Fruit fly (Drosophila melanogaster) whole organism, embryonic: ENCODE results near the gene CG14721.

Experiments used
- CG30431 ChIP-seq: fragments of 200-800 bp; sonication (Bioruptor generic); optimal IDR thresholded peaks from 2 replicates; lab custom pipeline; 2017; ENCODE audit warnings: missing biosample characterization, missing genetic modification characterization
- CG42726 ChIP-seq: fragments of 200-800 bp; sonication (Bioruptor generic); IDR thresholded peaks from 2 replicates; pipeline ENCODE4 v1.3.6; 2022; ENCODE audit warnings: missing biosample characterization, missing genetic modification characterization; ENCODE audit not compliant: partially characterized antibody
- CG7556 ChIP-seq: fragments of 200-800 bp; sonication (Bioruptor generic); optimal IDR thresholded peaks from 2 replicates; lab custom pipeline; 2017; ENCODE audit warnings: missing biosample characterization, mild to moderate bottlenecking, missing genetic modification characterization
- Neu2 ChIP-seq: fragments of 200-800 bp; sonication (Bioruptor generic); optimal IDR thresholded peaks from 3 replicates; lab custom pipeline; 2016; ENCODE audit warnings: missing biosample characterization, missing genetic modification characterization, borderline replicate concordance
- dmrt99B ChIP-seq: fragments of 200-800 bp; sonication (Bioruptor generic); optimal IDR thresholded peaks from 2 replicates; lab custom pipeline; 2018; ENCODE audit warnings: missing biosample characterization, mild to moderate bottlenecking, missing genetic modification characterization, moderate library complexity
- mirr ChIP-seq: fragments of 200-800 bp; sonication (Bioruptor generic); optimal IDR thresholded peaks from 3 replicates; lab custom pipeline; 2018; ENCODE audit warnings: missing biosample characterization, mild to moderate bottlenecking, missing genetic modification characterization
- sima ChIP-seq: fragments of 200-800 bp; sonication (Bioruptor generic); optimal IDR thresholded peaks from 2 replicates; lab custom pipeline; 2016; ENCODE audit warnings: missing biosample characterization, missing genetic modification characterization

dm6 chr3R:11721593-11721992 lies 13.7 kb upstream of the CG14721 start, which contains the start of gene CG12594:
- no peak for TF ChIP-seq sima (GFP tag; lab: Kevin White, UChicago)
- TF ChIP-seq Neu2 (GFP tag; lab: Kevin White, UChicago) = no peak
- TF ChIP-seq mirr (GFP tag; lab: Kevin White, UChicago) = no peak
- TF ChIP-seq CG7556 (GFP tag; lab: Kevin White, UChicago) = no peak
- TF ChIP-seq dmrt99B (tag; lab: Kevin White, UChicago) = no peak
- TF ChIP-seq CG30431 (GFP tag; lab: Kevin White, UChicago) = no peak
- TF ChIP-seq CG42726 (GFP tag; lab: Robert Waterston, UW) = no peak
